Worm (Caenorhabditis elegans) whole organism, late embryonic: ENCODE measurements around the gene emb-8.

Experiments used
- K02D7.2 ChIP-seq: sonication (generic microtip); optimal IDR thresholded peaks from 2 replicates; lab custom pipeline; 2017; ENCODE audit warnings: mild to moderate bottlenecking, missing genetic modification characterization, missing compliant biosample characterization
- T23F11.4 ChIP-seq: fragments of 200-800 bp; sonication (Bioruptor generic); optimal IDR thresholded peaks from 2 replicates; lab custom pipeline; 2018; ENCODE audit warnings: mild to moderate bottlenecking, missing genetic modification characterization, missing compliant biosample characterization
- ceh-14 ChIP-seq: sonication (generic microtip); optimal IDR thresholded peaks from 2 replicates; lab custom pipeline; 2016; ENCODE audit warnings: missing genotype, missing genetic modification characterization, missing compliant biosample characterization
- ceh-18 ChIP-seq: sonication (generic microtip); optimal IDR thresholded peaks from 2 replicates; lab custom pipeline; 2016; ENCODE audit warnings: missing genetic modification characterization, missing compliant biosample characterization
- ceh-19 ChIP-seq: fragments of 200-800 bp; sonication (Bioruptor generic); optimal IDR thresholded peaks from 2 replicates; lab custom pipeline; 2018; ENCODE audit warnings: mild to moderate bottlenecking, missing genetic modification characterization, missing compliant biosample characterization
- ceh-22 ChIP-seq: sonication (generic microtip); optimal IDR thresholded peaks from 2 replicates; lab custom pipeline; 2017; ENCODE audit warnings: missing biosample characterization, missing genetic modification characterization
- ceh-24 ChIP-seq: sonication (generic microtip); optimal IDR thresholded peaks from 2 replicates; lab custom pipeline; 2016; ENCODE audit warnings: mild to moderate bottlenecking, missing genetic modification characterization, missing compliant biosample characterization
- ceh-30 ChIP-seq: fragments of 150-350 bp; optimal IDR thresholded peaks from 2 replicates; lab custom pipeline; 2014; ENCODE audit warnings: missing biosample characterization, missing genetic modification characterization
- ceh-31 ChIP-seq: sonication (generic microtip); optimal IDR thresholded peaks from 2 replicates; lab custom pipeline; 2016; ENCODE audit warnings: missing genetic modification characterization, missing compliant biosample characterization
- ceh-34 ChIP-seq: sonication (generic microtip); optimal IDR thresholded peaks from 2 replicates; lab custom pipeline; 2016; ENCODE audit warnings: mild to moderate bottlenecking, missing genetic modification characterization, missing compliant biosample characterization
- ceh-45 ChIP-seq: fragments of 200-800 bp; sonication (Bioruptor generic); IDR thresholded peaks from 2 replicates; pipeline ENCODE4 v1.3.6; 2022; ENCODE audit warnings: missing genetic modification reagents, missing genetic modification characterization, missing compliant biosample characterization
- ceh-48 ChIP-seq: sonication (generic microtip); optimal IDR thresholded peaks from 2 replicates; lab custom pipeline; 2016; ENCODE audit warnings: missing genetic modification characterization, inconsistent platforms, missing compliant biosample characterization
- ceh-9 ChIP-seq: sonication (generic microtip); optimal IDR thresholded peaks from 2 replicates; lab custom pipeline; 2016; ENCODE audit warnings: mild to moderate bottlenecking, missing genetic modification characterization, inconsistent platforms, missing compliant biosample characterization
- che-1 ChIP-seq: sonication (generic microtip); optimal IDR thresholded peaks from 2 replicates; lab custom pipeline; 2016; ENCODE audit warnings: mild to moderate bottlenecking, missing genetic modification characterization, missing compliant biosample characterization
- dmd-4 ChIP-seq: sonication (generic microtip); optimal IDR thresholded peaks from 2 replicates; lab custom pipeline; 2016; ENCODE audit warnings: borderline replicate concordance, missing genetic modification characterization, missing compliant biosample characterization
- dve-1 ChIP-seq: sonication (generic microtip); optimal IDR thresholded peaks from 2 replicates; lab custom pipeline; 2017; ENCODE audit warnings: antibody characterized with exemption, mild to moderate bottlenecking, missing genetic modification characterization, missing compliant biosample characterization
- elt-4 ChIP-seq: sonication (generic microtip); optimal IDR thresholded peaks from 2 replicates; lab custom pipeline; 2016; ENCODE audit warnings: missing genetic modification characterization, missing compliant biosample characterization
- ets-4 ChIP-seq: sonication (generic microtip); optimal IDR thresholded peaks from 2 replicates; lab custom pipeline; 2016; ENCODE audit warnings: missing genetic modification characterization, missing compliant biosample characterization
- fax-1 ChIP-seq: sonication (generic microtip); optimal IDR thresholded peaks from 2 replicates; lab custom pipeline; 2016; ENCODE audit warnings: missing genotype, missing genetic modification characterization, missing compliant biosample characterization
- fkh-10 ChIP-seq: fragments of 150-350 bp; optimal IDR thresholded peaks from 2 replicates; lab custom pipeline; 2014; ENCODE audit warnings: missing biosample characterization, missing genetic modification reagents, missing genetic modification characterization
- gmeb-2 ChIP-seq: sonication (generic microtip); optimal IDR thresholded peaks from 2 replicates; lab custom pipeline; 2016; ENCODE audit warnings: missing genetic modification characterization, inconsistent platforms, missing compliant biosample characterization
- hlh-13 ChIP-seq: fragments of 200-800 bp; sonication (Bioruptor generic); optimal IDR thresholded peaks from 2 replicates; lab custom pipeline; 2018; ENCODE audit warnings: mild to moderate bottlenecking, missing genetic modification characterization, missing compliant biosample characterization
- hlh-15 ChIP-seq: sonication (generic microtip); optimal IDR thresholded peaks from 2 replicates; lab custom pipeline; 2016; ENCODE audit warnings: missing genetic modification characterization, missing compliant biosample characterization
- hlh-6 ChIP-seq: sonication (generic microtip); optimal IDR thresholded peaks from 2 replicates; lab custom pipeline; 2016; ENCODE audit warnings: missing genotype, missing genetic modification characterization, missing compliant biosample characterization
- mec-3 ChIP-seq: sonication (generic microtip); optimal IDR thresholded peaks from 2 replicates; lab custom pipeline; 2016; ENCODE audit warnings: borderline replicate concordance, missing genetic modification characterization, missing compliant biosample characterization
- nfya-1 ChIP-seq: sonication (generic microtip); optimal IDR thresholded peaks from 2 replicates; lab custom pipeline; 2017; ENCODE audit warnings: missing genetic modification characterization, mild to moderate bottlenecking, missing compliant biosample characterization, antibody characterized with exemption, moderate library complexity
- nhr-11 ChIP-seq: fragments of 150-350 bp; optimal IDR thresholded peaks from 2 replicates; lab custom pipeline; 2014; ENCODE audit warnings: missing biosample characterization, missing genetic modification characterization
- nhr-232 ChIP-seq: sonication (generic microtip); optimal IDR thresholded peaks from 2 replicates; lab custom pipeline; 2016; ENCODE audit warnings: missing genetic modification characterization, missing compliant biosample characterization
- npax-4 ChIP-seq: sonication (generic microtip); optimal IDR thresholded peaks from 2 replicates; lab custom pipeline; 2016; ENCODE audit warnings: missing genetic modification characterization, missing compliant biosample characterization
- odd-2 ChIP-seq: sonication (generic microtip); optimal IDR thresholded peaks from 2 replicates; lab custom pipeline; 2017; ENCODE audit warnings: antibody characterized with exemption, mild to moderate bottlenecking, missing genetic modification characterization, missing compliant biosample characterization
- pag-3 ChIP-seq: sonication (generic microtip); optimal IDR thresholded peaks from 2 replicates; lab custom pipeline; 2016; ENCODE audit warnings: missing compliant biosample characterization, missing genetic modification characterization, borderline replicate concordance
- pha-2 ChIP-seq: sonication (generic microtip); optimal IDR thresholded peaks from 2 replicates; lab custom pipeline; 2017; ENCODE audit warnings: mild to moderate bottlenecking, missing genetic modification characterization, missing compliant biosample characterization
- pqm-1 ChIP-seq: sonication (generic microtip); optimal IDR thresholded peaks from 2 replicates; lab custom pipeline; 2016; ENCODE audit warnings: missing genetic modification characterization, missing compliant biosample characterization
- ref-2 ChIP-seq: sonication (generic microtip); optimal IDR thresholded peaks from 2 replicates; lab custom pipeline; 2016; ENCODE audit warnings: missing genetic modification characterization, missing compliant biosample characterization
- sdc-2 ChIP-seq: sonication (generic microtip); optimal IDR thresholded peaks from 2 replicates; lab custom pipeline; 2016; ENCODE audit warnings: missing genotype, missing genetic modification characterization, missing compliant biosample characterization
- sox-2 ChIP-seq: fragments of 200-800 bp; sonication (Bioruptor generic); IDR thresholded peaks from 2 replicates; pipeline ENCODE4 v1.3.6; 2022; ENCODE audit warnings: missing genetic modification reagents, missing genetic modification characterization, missing compliant biosample characterization
- sox-4 ChIP-seq: sonication (generic microtip); optimal IDR thresholded peaks from 2 replicates; lab custom pipeline; 2017; ENCODE audit warnings: mild to moderate bottlenecking, missing genetic modification characterization, inconsistent platforms, missing compliant biosample characterization
- syd-9 ChIP-seq: sonication (generic microtip); optimal IDR thresholded peaks from 2 replicates; lab custom pipeline; 2016; ENCODE audit warnings: mild to moderate bottlenecking, missing genetic modification characterization, moderate library complexity, missing compliant biosample characterization
- tbx-2 ChIP-seq: sonication (generic microtip); optimal IDR thresholded peaks from 2 replicates; lab custom pipeline; 2016; ENCODE audit warnings: missing genetic modification characterization, missing compliant biosample characterization
- tbx-7 ChIP-seq: sonication (generic microtip); optimal IDR thresholded peaks from 2 replicates; lab custom pipeline; 2016; ENCODE audit warnings: missing genotype, missing genetic modification characterization, missing compliant biosample characterization
- ttx-3 ChIP-seq: sonication (generic microtip); optimal IDR thresholded peaks from 2 replicates; lab custom pipeline; 2016; ENCODE audit warnings: missing genetic modification reagents, missing genetic modification characterization, missing compliant biosample characterization
- unc-55 ChIP-seq: sonication (generic microtip); optimal IDR thresholded peaks from 2 replicates; lab custom pipeline; 2017; ENCODE audit warnings: missing biosample characterization, missing genetic modification reagents, missing genetic modification characterization
- unc-86 ChIP-seq: sonication (generic microtip); optimal IDR thresholded peaks from 2 replicates; lab custom pipeline; 2016; ENCODE audit warnings: missing genetic modification characterization, missing compliant biosample characterization
- zip-5 ChIP-seq: sonication (generic microtip); optimal IDR thresholded peaks from 2 replicates; lab custom pipeline; 2016; ENCODE audit warnings: missing genetic modification characterization, missing compliant biosample characterization
- ztf-16 ChIP-seq: sonication (generic microtip); optimal IDR thresholded peaks from 2 replicates; lab custom pipeline; 2017; ENCODE audit warnings: missing genetic modification characterization, missing compliant biosample characterization

Gene emb-8

DNA sequence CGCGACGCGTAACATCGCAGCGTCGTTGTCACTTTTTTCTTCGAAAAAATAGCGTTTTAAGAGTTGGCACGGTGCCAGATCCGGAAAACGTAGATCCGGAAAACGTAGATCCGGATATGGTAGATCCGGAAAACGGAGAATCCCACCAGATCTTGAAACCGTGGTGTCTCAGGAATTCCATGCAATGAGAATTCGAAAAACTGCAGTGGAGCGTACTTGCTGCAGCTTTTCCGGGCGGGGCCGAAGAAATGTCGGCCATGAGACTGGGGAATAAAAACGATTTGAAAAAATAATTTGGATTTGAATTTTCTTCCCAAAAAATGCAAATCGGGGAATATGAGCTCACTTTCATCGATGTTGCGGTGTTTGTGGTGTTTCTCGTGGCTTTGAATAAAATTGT is 27.0 kb downstream of the emb-8 start, which contains the start of gene K10D2.5 (continued):
- TF ChIP-seq nhr-11 (tag; lab: Kevin White, UChicago) (no peak), ets-4 (peak; percentile 100), tbx-7 (tag; lab: Kevin White, UChicago) (peak; percentile 99), ceh-18 (tag; lab: Kevin White, UChicago) (peak; percentile 95), hlh-15 (tag; lab: Kevin White, UChicago) (peak; percentile 52), ceh-14 (peak; percentile 95), fkh-10 (no peak), hlh-13 (GFP tag; lab: Kevin White, UChicago) (peak; percentile 49), ceh-30 (tag; lab: Kevin White, UChicago) (no peak), pag-3 (peak; percentile 78), ceh-9 (tag; lab: Kevin White, UChicago) (no peak), pha-2 (tag; lab: Kevin White, UChicago) (no peak), pqm-1 (tag; lab: Kevin White, UChicago) (peak; percentile 94), syd-9 (tag; lab: Kevin White, UChicago) (peak; percentile 82), ztf-16 (tag; lab: Kevin White, UChicago) (peak; percentile 92), che-1 (tag; lab: Kevin White, UChicago) (no peak), sdc-2 (tag; lab: Kevin White, UChicago) (peak; percentile 79), ceh-24 (tag; lab: Kevin White, UChicago) (no peak), ttx-3 (tag; lab: Kevin White, UChicago) (no peak), tbx-2 (tag; lab: Kevin White, UChicago) (peak; percentile 99), K02D7.2 (tag; lab: Kevin White, UChicago) (peak; percentile 60), unc-55 (GFP tag; lab: Kevin White, UChicago) (no peak), dmd-4 (tag; lab: Kevin White, UChicago) (peak; percentile 87), sox-4 (tag; lab: Kevin White, UChicago) (no peak), ceh-45 (GFP tag; lab: Robert Waterston, UW) (0 out of 2 replicates have a peak, but pooled peaks have one; percentile 16), T23F11.4 (GFP tag; lab: Kevin White, UChicago) (no peak), unc-86 (tag; lab: Kevin White, UChicago) (peak; percentile 78), hlh-6 (tag; lab: Kevin White, UChicago) (peak; percentile 89), ceh-48 (peak; percentile 39), dve-1 (tag; lab: Kevin White, UChicago) (peak; percentile 69), elt-4 (tag; lab: Kevin White, UChicago) (peak; percentile 91), npax-4 (tag; lab: Kevin White, UChicago) (no peak), odd-2 (tag; lab: Kevin White, UChicago) (no peak), mec-3 (peak; percentile 98), zip-5 (tag; lab: Kevin White, UChicago) (peak; percentile 92), sox-2 (GFP tag; lab: Robert Waterston, UW) (peak; percentile 23)

DNA sequence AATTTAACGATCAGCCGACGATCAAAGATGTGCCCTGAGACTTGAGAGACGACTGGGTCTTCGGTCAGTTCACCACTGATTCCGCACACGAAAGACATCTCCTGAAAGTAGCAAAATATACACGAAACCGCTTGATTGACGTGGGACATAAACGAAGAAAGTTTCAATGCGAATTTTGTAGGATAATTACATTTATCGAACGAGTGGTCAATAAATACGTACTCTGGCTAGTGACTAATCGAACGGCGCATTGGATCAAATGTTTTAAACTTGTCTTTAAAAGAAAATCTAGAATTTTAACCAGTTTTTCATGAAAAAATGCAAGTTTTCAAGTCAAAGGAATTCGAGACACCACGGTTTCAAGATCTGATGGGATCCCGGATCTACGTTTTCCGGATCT is 27.5 kb downstream of the emb-8 start, which contains the start of gene prp-19:
Gene prp-19 (minus strand): TSS at position 101 of the 400 bp plus-strand sequence.
- TF ChIP-seq ceh-19 (GFP tag; lab: Kevin White, UChicago), result no peak
- TF ChIP-seq nfya-1 (tag; lab: Kevin White, UChicago), result no peak
- TF ChIP-seq ceh-34 (tag; lab: Kevin White, UChicago), result no peak
- no peak for TF ChIP-seq ceh-22 (tag; lab: Kevin White, UChicago)
- no peak for TF ChIP-seq fax-1
- TF ChIP-seq gmeb-2 (tag; lab: Kevin White, UChicago), result no peak
- TF ChIP-seq ceh-31 (tag; lab: Kevin White, UChicago), result no peak
- TF ChIP-seq odd-2 (tag; lab: Kevin White, UChicago), result no peak
- no peak for TF ChIP-seq ztf-16 (tag; lab: Kevin White, UChicago)
- no peak for TF ChIP-seq zip-5 (tag; lab: Kevin White, UChicago)
- TF ChIP-seq sox-4 (tag; lab: Kevin White, UChicago), result no peak
- no peak for TF ChIP-seq unc-55 (GFP tag; lab: Kevin White, UChicago)
- no peak for TF ChIP-seq nhr-232 (tag; lab: Kevin White, UChicago)
- TF ChIP-seq ref-2, result no peak
